Worm (Caenorhabditis elegans) whole organism, L4 larva: ENCODE data around the gene mrpl-37.

ENCODE experiments used
- aly-2 ChIP-seq: sonication (generic microtip); optimal IDR thresholded peaks from 2 replicates; lab custom pipeline; 2018; ENCODE audit warnings: missing biosample characterization, missing genetic modification characterization
- pqm-1 ChIP-seq: sonication (generic microtip); optimal IDR thresholded peaks from 2 replicates; lab custom pipeline; 2017; ENCODE audit warnings: missing biosample characterization, missing genetic modification characterization
- unc-39 ChIP-seq: sonication (generic microtip); optimal IDR thresholded peaks from 2 replicates; lab custom pipeline; 2017; ENCODE audit warnings: missing biosample characterization, missing genetic modification characterization

ce11 chrII:13616000-13616399 is 41.1 kb upstream of the mrpl-37 start, which contains the start of gene gst-14:
- no peak for TF ChIP-seq unc-39
- TF ChIP-seq pqm-1 (tag; lab: Kevin White, UChicago) = no peak
- TF ChIP-seq aly-2 (tag; lab: Kevin White, UChicago) = no peak
